Fruit fly (Drosophila melanogaster): ENCODE measurements around the gene prt.

DNA sequence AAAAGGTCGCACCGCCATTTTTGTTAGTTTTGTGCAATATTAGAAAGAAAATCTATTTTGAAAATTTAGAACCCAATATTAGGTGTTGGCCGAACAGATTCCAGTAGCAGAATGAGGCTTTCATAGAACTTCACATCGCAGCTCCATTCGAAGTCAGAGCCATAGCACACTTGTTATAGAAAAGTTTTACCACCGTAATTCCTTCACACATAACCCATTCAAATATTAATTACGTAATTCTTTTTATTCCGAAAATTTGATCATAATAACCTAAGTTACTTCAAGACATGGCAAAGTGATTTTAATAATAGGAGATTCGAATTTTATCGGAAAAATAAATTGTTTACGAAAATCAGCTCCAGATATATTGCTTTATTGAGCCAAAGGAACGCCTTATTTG is 2.7 kb downstream of the prt start, which contains the start of gene CG10252:
- TF ChIP-seq CG33017 (tag; optimal IDR thresholded peaks at IDR 0.05), result no peak
- no peak for TF ChIP-seq kay (GFP tag; ENCODE audit: borderline replicate concordance)
